Worm (Caenorhabditis elegans): Measurements from ENCODE around the gene dlg-1.

The dlg-1 gene

ce11 chrX:5485284-5485927, 5.9 kb downstream of the dlg-1 start:
- TF ChIP-seq blmp-1 (tag; optimal IDR thresholded peaks at IDR 0.05) (no peak), ceh-83 (GFP tag; optimal IDR thresholded peaks at IDR 0.05) (peak; percentile 54), nhr-12 (tag; optimal IDR thresholded peaks at IDR 0.05) (no peak)

ce11 chrX:5485931-5486537, 6.5 kb downstream of the dlg-1 start, which contains the start of gene C25F6.1:
C25F6.1 (plus strand) TSS chrX:5486487.
- TF ChIP-seq snpc-4 (tag; optimal IDR thresholded peaks at IDR 0.05): no peak
- TF ChIP-seq nhr-2 (tag; optimal IDR thresholded peaks at IDR 0.05): no peak
- TF ChIP-seq ces-1 (GFP tag; optimal IDR thresholded peaks at IDR 0.05): peak; percentile 21

ce11 chrX:5488867-5489266, 9.4 kb downstream of the dlg-1 start:
- TF ChIP-seq mab-5 (tag; optimal IDR thresholded peaks at IDR 0.05) (no peak), sem-2 (GFP tag; optimal IDR thresholded peaks at IDR 0.05) (no peak), tbx-8 (GFP tag; optimal IDR thresholded peaks at IDR 0.05) (no peak), elt-1 (tag; optimal IDR thresholded peaks at IDR 0.05; ENCODE audit: borderline replicate concordance, insufficient read depth) (peak; percentile 31), blmp-1 (tag; optimal IDR thresholded peaks at IDR 0.05) (peak; percentile 60), snpc-4 (tag; optimal IDR thresholded peaks at IDR 0.05) (no peak), hlh-1 (tag; optimal IDR thresholded peaks at IDR 0.05) (no peak)

- TF ChIP-seq mep-1 (tag; optimal IDR thresholded peaks at IDR 0.05): no peak
- no peak for TF ChIP-seq ceh-39 (tag; optimal IDR thresholded peaks at IDR 0.05)
- TF ChIP-seq mab-5 (tag; optimal IDR thresholded peaks at IDR 0.05): no peak
- no peak for TF ChIP-seq mls-2 (tag; optimal IDR thresholded peaks at IDR 0.05)
Measured at ce11 chrX:5489538-5489937, 10.0 kb downstream of the dlg-1 start, which contains the start of gene F55D1.1. F55D1.1 (plus strand) TSS chrX:5489838.

ce11 chrX:5492820-5493382, 13.4 kb downstream of the dlg-1 start, which contains the start of the genes bus-8A and bus-8B:
bus-8A (plus strand) TSS chrX:5492915.
bus-8B (plus strand) TSS chrX:5493332.
- TF ChIP-seq ham-2 (GFP tag; optimal IDR thresholded peaks at IDR 0.05) (no peak), blmp-1 (tag; optimal IDR thresholded peaks at IDR 0.05) (no peak), elt-1 (tag; optimal IDR thresholded peaks at IDR 0.05; ENCODE audit: borderline replicate concordance, insufficient read depth) (no peak), ceh-83 (GFP tag; optimal IDR thresholded peaks at IDR 0.05) (no peak)

- no peak for TF ChIP-seq bed-3 (GFP tag; optimal IDR thresholded peaks at IDR 0.05)
- TF ChIP-seq mls-2 (tag; optimal IDR thresholded peaks at IDR 0.05): no peak
- TF ChIP-seq elt-1 (tag; optimal IDR thresholded peaks at IDR 0.05; ENCODE audit: borderline replicate concordance, insufficient read depth): no peak
- TF ChIP-seq drap-1 (GFP tag; optimal IDR thresholded peaks at IDR 0.05): no peak
- TF ChIP-seq M03D4.4 (tag; optimal IDR thresholded peaks at IDR 0.05): no peak
- TF ChIP-seq unc-120 (tag; optimal IDR thresholded peaks at IDR 0.05; ENCODE audit: poor library complexity, severe bottlenecking): no peak
- TF ChIP-seq snpc-4 (tag; optimal IDR thresholded peaks at IDR 0.05): no peak
- TF ChIP-seq lsy-2 (tag; optimal IDR thresholded peaks at IDR 0.05): no peak
- no peak for TF ChIP-seq pha-4 (tag; optimal IDR thresholded peaks at IDR 0.05)
- no peak for TF ChIP-seq nhr-12 (tag; optimal IDR thresholded peaks at IDR 0.05)
- no peak for TF ChIP-seq flh-1 (GFP tag; optimal IDR thresholded peaks at IDR 0.05)
- TF ChIP-seq ces-1 (GFP tag; optimal IDR thresholded peaks at IDR 0.05): no peak
- no peak for TF ChIP-seq sem-2 (GFP tag; optimal IDR thresholded peaks at IDR 0.05)
Measured at ce11 chrX:5505148-5505547, 25.6 kb downstream of the dlg-1 start, which contains the start of gene T23F2.2. T23F2.2 (minus strand) TSS chrX:5505248.

ce11 chrX:5506432-5506977, 27.0 kb downstream of the dlg-1 start:
- TF ChIP-seq cnd-1 (tag; optimal IDR thresholded peaks at IDR 0.05): no peak
- peak; percentile 64 for TF ChIP-seq unc-62 (GFP tag; optimal IDR thresholded peaks at IDR 0.05)
- TF ChIP-seq bed-3 (GFP tag; optimal IDR thresholded peaks at IDR 0.05): no peak
- TF ChIP-seq unc-120 (tag; optimal IDR thresholded peaks at IDR 0.05; ENCODE audit: poor library complexity, severe bottlenecking): peak; percentile 57

Measured in whole organism, mixed stage, embryonic.